Fruit fly (Drosophila melanogaster) whole organism, embryonic: ENCODE results near the gene CG3625.

Experiments used
- Bteb2 ChIP-seq: fragments of 200-800 bp; sonication (Bioruptor generic); optimal IDR thresholded peaks from 2 replicates; lab custom pipeline; 2016; ENCODE audit warnings: missing biosample characterization, missing genetic modification characterization
- CG10462 ChIP-seq: fragments of 200-800 bp; sonication (Bioruptor generic); optimal IDR thresholded peaks from 2 replicates; lab custom pipeline; 2016; ENCODE audit warnings: missing biosample characterization, missing genetic modification characterization
- CG11398 ChIP-seq: fragments of 200-800 bp; sonication (Bioruptor generic); optimal IDR thresholded peaks from 2 replicates; lab custom pipeline; 2016; ENCODE audit warnings: missing biosample characterization, missing genetic modification characterization
- CG12744 ChIP-seq: fragments of 200-800 bp; sonication (Bioruptor generic); optimal IDR thresholded peaks from 2 replicates; lab custom pipeline; 2016; ENCODE audit warnings: missing biosample characterization, missing genetic modification characterization
- CG13287 ChIP-seq: fragments of 200-800 bp; sonication (Bioruptor generic); IDR thresholded peaks from 2 replicates; pipeline ENCODE4 v1.3.6; 2022; ENCODE audit warnings: missing biosample characterization, missing genetic modification characterization; ENCODE audit not compliant: partially characterized antibody
- CG13296 ChIP-seq: fragments of 200-800 bp; sonication (Bioruptor generic); optimal IDR thresholded peaks from 3 replicates; lab custom pipeline; 2018; ENCODE audit warnings: missing biosample characterization, mild to moderate bottlenecking, missing genetic modification characterization
- CG13894 ChIP-seq: fragments of 200-800 bp; sonication (Bioruptor generic); optimal IDR thresholded peaks from 3 replicates; lab custom pipeline; 2018; ENCODE audit warnings: missing biosample characterization, mild to moderate bottlenecking, missing genetic modification characterization, moderate library complexity
- CG14710 ChIP-seq: fragments of 200-800 bp; sonication (Bioruptor generic); optimal IDR thresholded peaks from 3 replicates; lab custom pipeline; 2019; ENCODE audit warnings: missing biosample characterization, mild to moderate bottlenecking, missing genetic modification characterization, moderate library complexity
- CG17186 ChIP-seq: fragments of 200-800 bp; sonication (Bioruptor generic); optimal IDR thresholded peaks from 3 replicates; lab custom pipeline; 2017; ENCODE audit warnings: missing biosample characterization, missing genetic modification reagents, missing genetic modification characterization
- CG17912 ChIP-seq: fragments of 200-800 bp; sonication (Bioruptor generic); optimal IDR thresholded peaks from 2 replicates; lab custom pipeline; 2018; ENCODE audit warnings: missing biosample characterization, mild to moderate bottlenecking, missing genetic modification characterization
- CG2202 ChIP-seq: fragments of 200-800 bp; sonication (Bioruptor generic); optimal IDR thresholded peaks from 2 replicates; lab custom pipeline; 2018; ENCODE audit warnings: missing biosample characterization, mild to moderate bottlenecking, missing genetic modification characterization
- CG6175 ChIP-seq: fragments of 200-800 bp; sonication (Bioruptor generic); IDR thresholded peaks from 3 replicates; pipeline ENCODE4 v1.3.6; 2022; ENCODE audit warnings: missing biosample characterization, missing genetic modification characterization
- CG8944 ChIP-seq: fragments of 200-800 bp; sonication (Bioruptor generic); optimal IDR thresholded peaks from 3 replicates; lab custom pipeline; 2016; ENCODE audit warnings: missing biosample characterization, missing genetic modification characterization
- CG9437 ChIP-seq: fragments of 200-800 bp; sonication (Bioruptor generic); optimal IDR thresholded peaks from 2 replicates; lab custom pipeline; 2018; ENCODE audit warnings: missing biosample characterization, mild to moderate bottlenecking, missing genetic modification characterization
- CG9727 ChIP-seq: fragments of 200-800 bp; sonication (Bioruptor generic); optimal IDR thresholded peaks from 3 replicates; lab custom pipeline; 2017; ENCODE audit warnings: missing biosample characterization, mild to moderate bottlenecking, missing genetic modification characterization
- Fer2 ChIP-seq: fragments of 200-800 bp; sonication (Bioruptor generic); optimal IDR thresholded peaks from 2 replicates; lab custom pipeline; 2018; ENCODE audit warnings: missing biosample characterization, mild to moderate bottlenecking, missing genetic modification characterization, moderate library complexity
- HLH54F ChIP-seq: fragments of 200-800 bp; sonication (Bioruptor generic); optimal IDR thresholded peaks from 3 replicates; lab custom pipeline; 2016; ENCODE audit warnings: missing biosample characterization, missing genetic modification characterization
- Hey ChIP-seq: fragments of 200-800 bp; sonication (Bioruptor generic); optimal IDR thresholded peaks from 3 replicates; lab custom pipeline; 2018; ENCODE audit warnings: missing biosample characterization, mild to moderate bottlenecking, missing genetic modification characterization
- HmgD ChIP-seq: fragments of 200-800 bp; sonication (Bioruptor generic); optimal IDR thresholded peaks from 3 replicates; lab custom pipeline; 2016; ENCODE audit warnings: missing biosample characterization, missing genetic modification characterization
- HmgZ ChIP-seq: fragments of 200-800 bp; sonication (Bioruptor generic); optimal IDR thresholded peaks from 2 replicates; lab custom pipeline; 2018; ENCODE audit warnings: missing biosample characterization, mild to moderate bottlenecking, missing genetic modification characterization
- Lhr ChIP-seq: fragments of 200-800 bp; sonication (Bioruptor generic); optimal IDR thresholded peaks from 3 replicates; lab custom pipeline; 2017; ENCODE audit warnings: mild to moderate bottlenecking, missing biosample characterization, missing genetic modification reagents, missing genetic modification characterization
- Meics ChIP-seq: fragments of 200-800 bp; sonication (Bioruptor generic); optimal IDR thresholded peaks from 2 replicates; lab custom pipeline; 2017; ENCODE audit warnings: missing biosample characterization, mild to moderate bottlenecking, missing genetic modification characterization
- PHDP ChIP-seq: fragments of 200-800 bp; sonication (Bioruptor generic); optimal IDR thresholded peaks from 3 replicates; lab custom pipeline; 2018; ENCODE audit warnings: missing biosample characterization, mild to moderate bottlenecking, missing genetic modification characterization, moderate library complexity
- Sox102F ChIP-seq: fragments of 200-800 bp; sonication (Bioruptor generic); optimal IDR thresholded peaks from 2 replicates; lab custom pipeline; 2018; ENCODE audit warnings: missing biosample characterization, mild to moderate bottlenecking, missing genetic modification characterization, moderate library complexity
- Spps ChIP-seq: fragments of 200-800 bp; sonication (Bioruptor generic); optimal IDR thresholded peaks from 2 replicates; lab custom pipeline; 2018; ENCODE audit warnings: missing biosample characterization, mild to moderate bottlenecking, missing genetic modification characterization
- Sry-β ChIP-seq: fragments of 200-800 bp; sonication (Bioruptor generic); optimal IDR thresholded peaks from 2 replicates; lab custom pipeline; 2018; ENCODE audit warnings: missing biosample characterization, mild to moderate bottlenecking, missing genetic modification characterization, moderate library complexity
- Trl ChIP-seq, 3 experiments: fragments of >200 bp in 2 of 3; fragments of 200-800 bp in 1 of 3; sonication (Bioruptor generic) in 1 of 3; optimal IDR thresholded peaks; 2 replicates in 1 of 3; 3 replicates in 2 of 3; lab custom pipeline; 2016 to 2017; ENCODE audit warnings: missing biosample characterization in 1 of 3, missing genetic modification characterization in 1 of 3
- Xbp1 ChIP-seq: fragments of 200-800 bp; sonication (Bioruptor generic); optimal IDR thresholded peaks from 3 replicates; lab custom pipeline; 2016; ENCODE audit warnings: missing biosample characterization, mild to moderate bottlenecking, missing genetic modification characterization
- Xrp1 ChIP-seq: fragments of 200-800 bp; sonication (Bioruptor generic); IDR thresholded peaks from 2 replicates; pipeline ENCODE4 v1.3.6; 2022; ENCODE audit warnings: missing biosample characterization, missing genetic modification characterization
- cg ChIP-seq: fragments of 200-800 bp; sonication (Bioruptor generic); optimal IDR thresholded peaks from 3 replicates; lab custom pipeline; 2019; ENCODE audit warnings: missing biosample characterization, mild to moderate bottlenecking, missing genetic modification characterization, moderate library complexity
- chn ChIP-seq: fragments of 200-800 bp; sonication (Bioruptor generic); optimal IDR thresholded peaks from 2 replicates; lab custom pipeline; 2016; ENCODE audit warnings: missing biosample characterization, missing genetic modification characterization
- crol ChIP-seq: fragments of 200-800 bp; sonication (Bioruptor generic); IDR thresholded peaks from 2 replicates; pipeline ENCODE4 v1.3.6; 2022; ENCODE audit warnings: missing biosample characterization, missing genetic modification characterization
- dm ChIP-seq: fragments of 200-800 bp; sonication (Bioruptor generic); optimal IDR thresholded peaks from 3 replicates; lab custom pipeline; 2016; ENCODE audit warnings: missing biosample characterization, missing genetic modification characterization
- fd64A ChIP-seq: fragments of 200-800 bp; sonication (Bioruptor generic); optimal IDR thresholded peaks from 3 replicates; lab custom pipeline; 2018; ENCODE audit warnings: missing biosample characterization, mild to moderate bottlenecking, missing genetic modification characterization
- grn ChIP-seq: fragments of 200-800 bp; sonication (Bioruptor generic); optimal IDR thresholded peaks from 3 replicates; lab custom pipeline; 2017; ENCODE audit warnings: missing biosample characterization, missing genetic modification characterization
- h ChIP-seq: fragments of >200 bp; optimal IDR thresholded peaks from 2 replicates; lab custom pipeline; 2017
- lab ChIP-seq: fragments of 200-800 bp; sonication (Bioruptor generic); optimal IDR thresholded peaks from 3 replicates; lab custom pipeline; 2017; ENCODE audit warnings: missing biosample characterization, missing genetic modification characterization, mild to moderate bottlenecking, moderate library complexity, missing genetic modification reagents
- lbe ChIP-seq: fragments of 200-800 bp; sonication (Bioruptor generic); optimal IDR thresholded peaks from 2 replicates; lab custom pipeline; 2016; ENCODE audit warnings: missing biosample characterization, mild to moderate bottlenecking, missing genetic modification characterization
- onecut ChIP-seq: fragments of 200-800 bp; sonication (Bioruptor generic); IDR thresholded peaks from 2 replicates; pipeline ENCODE4 v1.3.6; 2022; ENCODE audit warnings: missing biosample characterization, missing genetic modification characterization
- org-1 ChIP-seq: fragments of 200-800 bp; sonication (Bioruptor generic); optimal IDR thresholded peaks from 2 replicates; lab custom pipeline; 2017; ENCODE audit warnings: missing biosample characterization, missing genetic modification characterization
- rib ChIP-seq: fragments of 200-800 bp; sonication (Bioruptor generic); IDR thresholded peaks from 2 replicates; pipeline ENCODE4 v1.3.6; 2022; ENCODE audit warnings: missing biosample characterization, missing genetic modification characterization
- stc ChIP-seq: fragments of 200-800 bp; sonication (Bioruptor generic); IDR thresholded peaks from 2 replicates; pipeline ENCODE4 v1.3.6; 2022; ENCODE audit warnings: missing biosample characterization, missing genetic modification characterization
- tna ChIP-seq: fragments of 200-800 bp; sonication (Bioruptor generic); IDR thresholded peaks from 2 replicates; pipeline ENCODE4 v1.3.6; 2022; ENCODE audit warnings: missing biosample characterization, missing genetic modification characterization; ENCODE audit not compliant: partially characterized antibody
- trem ChIP-seq: fragments of 200-800 bp; optimal IDR thresholded peaks from 3 replicates; lab custom pipeline; 2019; ENCODE audit warnings: missing biosample characterization, mild to moderate bottlenecking, missing genetic modification characterization, moderate library complexity
- twi ChIP-seq: fragments of 200-800 bp; optimal IDR thresholded peaks from 2 replicates; lab custom pipeline; 2019; ENCODE audit warnings: missing biosample characterization, mild to moderate bottlenecking, missing genetic modification characterization, moderate library complexity
- wek ChIP-seq: fragments of 200-800 bp; sonication (Bioruptor generic); optimal IDR thresholded peaks from 3 replicates; lab custom pipeline; 2018; ENCODE audit warnings: missing biosample characterization, mild to moderate bottlenecking, missing genetic modification characterization, moderate library complexity
- zen2 ChIP-seq: fragments of 200-800 bp; sonication (Bioruptor generic); IDR thresholded peaks from 3 replicates; pipeline ENCODE4 v1.3.6; 2022; ENCODE audit warnings: missing biosample characterization, missing genetic modification characterization; ENCODE audit not compliant: partially characterized antibody

Gene CG3625

dm6 chr2L:246656-247340, 44.8 kb downstream of the CG3625 start (continued):
- TF ChIP-seq CG8944 (GFP tag; lab: Kevin White, UChicago) (no peak), Lhr (GFP tag; lab: Kevin White, UChicago) (no peak), fd64A (GFP tag; lab: Kevin White, UChicago) (no peak), Meics (GFP tag; lab: Kevin White, UChicago) (no peak), HmgD (peak; percentile 35), crol (GFP tag; lab: Robert Waterston, UW) (peak; percentile 96), CG6175 (no peak), CG12744 (GFP tag; lab: Kevin White, UChicago) (no peak), Bteb2 (GFP tag; lab: Kevin White, UChicago) (no peak), HmgZ (peak; percentile 29), chn (GFP tag; lab: Kevin White, UChicago) (peak; percentile 5), rib (peak; percentile 89; the same call in 1 of the 2 replicates), cg (peak; percentile 24), Trl (optimal IDR thresholded peaks at IDR 0.05; lab: Kevin White, UChicago) (peak; percentile 96 to 98), Trl (GFP tag; optimal IDR thresholded peaks at IDR 0.05; lab: Kevin White, UChicago) (peak; percentile 68), twi (tag; lab: Kevin White, UChicago) (no peak), h (lab: Kevin White, UChicago) (no peak), Sry-β (no peak), lbe (peak; percentile 61), trem (no peak), stc (GFP tag; lab: Robert Waterston, UW) (0 out of 2 replicates have a peak, but pooled peaks have one; percentile 10), Spps (tag; lab: Kevin White, UChicago) (no peak), Hey (tag; lab: Kevin White, UChicago) (peak; percentile 19), Fer2 (no peak), CG13287 (GFP tag; lab: Robert Waterston, UW) (peak; percentile 67), CG13894 (tag; lab: Kevin White, UChicago) (peak; percentile 23), Sox102F (GFP tag; lab: Kevin White, UChicago) (no peak), wek (GFP tag; lab: Kevin White, UChicago) (no peak), CG11398 (GFP tag; lab: Kevin White, UChicago) (no peak), CG17912 (GFP tag; lab: Kevin White, UChicago) (no peak), dm (peak; percentile 11), Xrp1 (GFP tag; lab: Robert Waterston, UW) (0 out of 2 replicates have a peak, but pooled peaks have one; percentile 20), grn (GFP tag; lab: Kevin White, UChicago) (no peak), tna (GFP tag; lab: Robert Waterston, UW) (no peak), zen2 (GFP tag; lab: Robert Waterston, UW) (peak; percentile 47; the same call in 1 of the 3 replicates), lab (GFP tag; lab: Kevin White, UChicago) (peak; percentile 23), CG14710 (tag; lab: Kevin White, UChicago) (no peak), CG13296 (GFP tag; lab: Kevin White, UChicago) (no peak), Xbp1 (GFP tag; lab: Kevin White, UChicago) (no peak), CG9437 (GFP tag; lab: Kevin White, UChicago) (no peak), CG17186 (GFP tag; lab: Kevin White, UChicago) (no peak), CG9727 (GFP tag; lab: Kevin White, UChicago) (no peak), CG10462 (GFP tag; lab: Kevin White, UChicago) (no peak), org-1 (no peak), HLH54F (no peak), CG2202 (no peak), onecut (GFP tag; lab: Robert Waterston, UW) (peak; percentile 23), PHDP (tag; lab: Kevin White, UChicago) (no peak)
- TF ChIP-seq, all 482 proteins: peak for 79
